Worm (Caenorhabditis elegans) whole organism, late embryonic: ENCODE data around the gene Y105C5A.1269.

Source experiments
- C38D4.7 ChIP-seq: fragments of 200-800 bp; sonication (Bioruptor generic); optimal IDR thresholded peaks from 2 replicates; lab custom pipeline; 2018; ENCODE audit warnings: mild to moderate bottlenecking, missing genetic modification characterization, moderate library complexity, missing compliant biosample characterization
- F13H6.1 ChIP-seq: sonication (generic microtip); optimal IDR thresholded peaks from 2 replicates; lab custom pipeline; 2016; ENCODE audit warnings: missing genetic modification characterization, missing compliant biosample characterization
- ahr-1 ChIP-seq: sonication (generic microtip); optimal IDR thresholded peaks from 2 replicates; lab custom pipeline; 2016; ENCODE audit warnings: missing genetic modification characterization, missing compliant biosample characterization
- ama-1 ChIP-seq: fragments of 150-350 bp; optimal IDR thresholded peaks from 2 replicates; lab custom pipeline; 2014
- dve-1 ChIP-seq: sonication (generic microtip); optimal IDR thresholded peaks from 2 replicates; lab custom pipeline; 2017; ENCODE audit warnings: antibody characterized with exemption, mild to moderate bottlenecking, missing genetic modification characterization, missing compliant biosample characterization
- hlh-6 ChIP-seq: sonication (generic microtip); optimal IDR thresholded peaks from 2 replicates; lab custom pipeline; 2016; ENCODE audit warnings: missing genotype, missing genetic modification characterization, missing compliant biosample characterization
- nfya-1 ChIP-seq: sonication (generic microtip); optimal IDR thresholded peaks from 2 replicates; lab custom pipeline; 2017; ENCODE audit warnings: missing genetic modification characterization, mild to moderate bottlenecking, missing compliant biosample characterization, antibody characterized with exemption, moderate library complexity
- nhr-11 ChIP-seq: fragments of 150-350 bp; optimal IDR thresholded peaks from 2 replicates; lab custom pipeline; 2014; ENCODE audit warnings: missing biosample characterization, missing genetic modification characterization
- pha-2 ChIP-seq: sonication (generic microtip); optimal IDR thresholded peaks from 2 replicates; lab custom pipeline; 2017; ENCODE audit warnings: mild to moderate bottlenecking, missing genetic modification characterization, missing compliant biosample characterization
- pros-1 ChIP-seq: fragments of 150-350 bp; optimal IDR thresholded peaks from 2 replicates; lab custom pipeline; 2014; ENCODE audit warnings: missing biosample characterization, missing genetic modification reagents, missing genetic modification characterization
- sox-4 ChIP-seq: sonication (generic microtip); optimal IDR thresholded peaks from 2 replicates; lab custom pipeline; 2017; ENCODE audit warnings: mild to moderate bottlenecking, missing genetic modification characterization, inconsistent platforms, missing compliant biosample characterization
- ztf-16 ChIP-seq: sonication (generic microtip); optimal IDR thresholded peaks from 2 replicates; lab custom pipeline; 2017; ENCODE audit warnings: missing genetic modification characterization, missing compliant biosample characterization

DNA sequence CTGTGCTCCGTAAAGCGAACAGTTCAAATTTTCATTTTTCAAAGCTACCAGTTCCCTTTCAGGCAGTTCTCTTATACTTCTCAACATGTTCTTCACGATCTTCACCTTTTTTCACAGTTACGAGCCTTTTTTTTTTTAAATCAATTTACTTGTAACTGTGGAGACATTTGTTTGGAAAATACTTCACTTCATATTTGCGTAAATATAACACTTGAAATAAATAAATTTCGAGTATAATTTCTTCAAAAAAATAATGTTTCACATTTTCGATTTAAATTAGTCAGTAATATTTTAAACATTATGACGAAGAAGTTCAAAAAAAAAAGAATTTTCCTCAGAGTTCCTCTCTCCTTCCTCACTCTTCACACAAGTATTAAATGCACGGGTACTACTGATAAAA is at the start of gene Y105C5A.1269:
- TF ChIP-seq pha-2 (tag; lab: Kevin White, UChicago): no peak
- TF ChIP-seq pros-1 (tag; lab: Kevin White, UChicago): no peak
- TF ChIP-seq ztf-16 (tag; lab: Kevin White, UChicago): no peak
- TF ChIP-seq nhr-11 (tag; lab: Kevin White, UChicago): no peak
- TF ChIP-seq dve-1 (tag; lab: Kevin White, UChicago): no peak
- TF ChIP-seq nfya-1 (tag; lab: Kevin White, UChicago): no peak
- TF ChIP-seq ahr-1 (tag; lab: Kevin White, UChicago): no peak
- TF ChIP-seq C38D4.7 (GFP tag; lab: Kevin White, UChicago): no peak
- no peak for TF ChIP-seq ama-1 (lab: Kevin White, UChicago)
- TF ChIP-seq hlh-6 (tag; lab: Kevin White, UChicago): no peak
- TF ChIP-seq sox-4 (tag; lab: Kevin White, UChicago): no peak
- no peak for TF ChIP-seq F13H6.1 (tag; lab: Kevin White, UChicago)
